1 fruit fly cellular context compared by ENCODE assay signal in the genomic region with DNA sequence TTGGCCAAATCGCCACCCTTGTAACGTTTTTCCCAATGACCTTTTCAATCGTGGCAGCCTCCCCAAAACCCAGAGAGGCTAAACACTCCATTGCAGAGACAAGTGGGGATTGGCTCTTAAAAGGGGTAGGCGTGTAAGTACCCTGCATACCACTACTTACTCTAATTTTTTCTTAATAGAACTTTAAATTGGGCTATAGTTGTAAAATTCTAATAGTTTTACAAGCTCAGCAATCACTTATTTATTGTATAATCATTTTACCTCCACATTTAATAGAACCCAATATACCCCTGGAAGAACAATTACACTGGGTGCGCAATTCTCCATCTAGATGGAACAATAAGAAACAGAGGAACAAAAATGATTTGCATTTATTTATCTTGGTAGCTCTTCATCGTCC.
TF ChIP-seq lines count a peak whose summit lies in the region.

No protein-coding gene starts in this region.

TF ChIP-seq in whole organism, embryonic, 481 proteins besides CTCF, POLR2A, EP300 and RAD21 (continued from another document and continues in another):
- TF ChIP-seq CG3726 (GFP tag; IDR thresholded peaks at IDR 0.05; lab: Robert Waterston, UW) (peak; percentile 47; the same call in 1 of the 3 replicates), nmo (GFP tag; optimal IDR thresholded peaks at IDR 0.05; lab: Kevin White, UChicago) (peak; percentile 78), sug (tag; optimal IDR thresholded peaks at IDR 0.05; lab: Kevin White, UChicago) (peak; percentile 16), Xbp1 (GFP tag; optimal IDR thresholded peaks at IDR 0.05; lab: Kevin White, UChicago) (peak; percentile 75), vfl (GFP tag; optimal IDR thresholded peaks at IDR 0.05; lab: Kevin White, UChicago) (no peak), BtbVII (GFP tag; optimal IDR thresholded peaks at IDR 0.05; lab: Kevin White, UChicago) (peak; percentile 62), tio (GFP tag; optimal IDR thresholded peaks at IDR 0.05; lab: Kevin White, UChicago) (peak; percentile 59), wek (GFP tag; optimal IDR thresholded peaks at IDR 0.05; lab: Kevin White, UChicago) (peak; percentile 24), CG10321 (GFP tag; IDR thresholded peaks at IDR 0.05; lab: Robert Waterston, UW) (peak; percentile 43; the same call in 1 of the 2 replicates), BEAF-32 (GFP tag; optimal IDR thresholded peaks at IDR 0.05; lab: Kevin White, UChicago) (no peak), Lpt (GFP tag; optimal IDR thresholded peaks at IDR 0.05; lab: Kevin White, UChicago) (no peak), odd (GFP tag; optimal IDR thresholded peaks at IDR 0.05; lab: Kevin White, UChicago) (peak; percentile 12), CG7372 (GFP tag; IDR thresholded peaks at IDR 0.05; lab: Robert Waterston, UW) (peak; percentile 73), CG4707 (GFP tag; optimal IDR thresholded peaks at IDR 0.05; lab: Kevin White, UChicago) (peak; percentile 47), cas (GFP tag; IDR thresholded peaks at IDR 0.05; lab: Robert Waterston, UW) (no peak), D (optimal IDR thresholded peaks at IDR 0.05; lab: Kevin White, UChicago) (no peak), D (GFP tag; optimal IDR thresholded peaks at IDR 0.05; lab: Kevin White, UChicago) (peak; percentile 71), kni (GFP tag; optimal IDR thresholded peaks at IDR 0.05; lab: Kevin White, UChicago) (no peak), fd3F (GFP tag; optimal IDR thresholded peaks at IDR 0.05; lab: Kevin White, UChicago) (peak; percentile 68), chm (GFP tag; IDR thresholded peaks at IDR 0.05; lab: Robert Waterston, UW) (peak; percentile 83), CG1233 (GFP tag; optimal IDR thresholded peaks at IDR 0.05; lab: Kevin White, UChicago) (peak; percentile 61), CG14441 (GFP tag; IDR thresholded peaks at IDR 0.05; lab: Robert Waterston, UW) (peak; percentile 69), CkIIα-i1 (GFP tag; IDR thresholded peaks at IDR 0.05; lab: Robert Waterston, UW) (no peak), Dfd (GFP tag; optimal IDR thresholded peaks at IDR 0.05; lab: Kevin White, UChicago) (no peak), ssp (GFP tag; IDR thresholded peaks at IDR 0.05; lab: Robert Waterston, UW) (peak; percentile 64), CG13775 (GFP tag; optimal IDR thresholded peaks at IDR 0.05; lab: Kevin White, UChicago) (peak; percentile 47), Hsf (GFP tag; optimal IDR thresholded peaks at IDR 0.05; lab: Kevin White, UChicago) (peak; percentile 72), Abd-B (GFP tag; optimal IDR thresholded peaks at IDR 0.05; lab: Kevin White, UChicago) (peak; percentile 70), gro (GFP tag; optimal IDR thresholded peaks at IDR 0.05; lab: Kevin White, UChicago) (peak; percentile 8), run (tag; optimal IDR thresholded peaks at IDR 0.05; lab: Kevin White, UChicago) (peak; percentile 44), CG15514 (GFP tag; optimal IDR thresholded peaks at IDR 0.05; lab: Kevin White, UChicago) (peak; percentile 44), dmrt11E (tag; optimal IDR thresholded peaks at IDR 0.05; lab: Kevin White, UChicago) (peak; percentile 62), CG16863 (GFP tag; optimal IDR thresholded peaks at IDR 0.05; lab: Kevin White, UChicago) (peak; percentile 56), ato (GFP tag; IDR thresholded peaks at IDR 0.05; lab: Robert Waterston, UW; ENCODE audit: partially characterized antibody) (no peak), z (GFP tag; IDR thresholded peaks at IDR 0.05; lab: Robert Waterston, UW) (0 out of 3 replicates have a peak, but pooled peaks have one; percentile 59), Hmr (GFP tag; optimal IDR thresholded peaks at IDR 0.05; lab: Kevin White, UChicago) (peak; percentile 76), jumu (GFP tag; optimal IDR thresholded peaks at IDR 0.05; lab: Kevin White, UChicago) (peak; percentile 34), HHEX (GFP tag; optimal IDR thresholded peaks at IDR 0.05; lab: Kevin White, UChicago) (peak; percentile 65), Ets65A (GFP tag; lab: Kevin White, UChicago) (peak; percentile 26), mam (GFP tag; optimal IDR thresholded peaks at IDR 0.05; lab: Kevin White, UChicago) (peak; percentile 74), Med (GFP tag; lab: Kevin White, UChicago) (peak; percentile 92), CG2678 (tag; optimal IDR thresholded peaks at IDR 0.05; lab: Kevin White, UChicago) (peak; percentile 88), ab (GFP tag; optimal IDR thresholded peaks at IDR 0.05; lab: Kevin White, UChicago) (no peak), klu (GFP tag; IDR thresholded peaks at IDR 0.05; lab: Robert Waterston, UW) (0 out of 2 replicates have a peak, but pooled peaks have one; percentile 51), fd102C (GFP tag; optimal IDR thresholded peaks at IDR 0.05; lab: Kevin White, UChicago) (no peak), emc (GFP tag; optimal IDR thresholded peaks at IDR 0.05; lab: Kevin White, UChicago) (peak; percentile 25), CG13624 (GFP tag; optimal IDR thresholded peaks at IDR 0.05; lab: Kevin White, UChicago) (peak; percentile 48), amos (GFP tag; IDR thresholded peaks at IDR 0.05; lab: Robert Waterston, UW; ENCODE audit: partially characterized antibody) (no peak), Hr51 (GFP tag; optimal IDR thresholded peaks at IDR 0.05; lab: Kevin White, UChicago) (peak in 1 of 2 experiments; percentile 81), tna (GFP tag; IDR thresholded peaks at IDR 0.05; lab: Robert Waterston, UW; ENCODE audit: partially characterized antibody) (no peak), CG12769 (tag; optimal IDR thresholded peaks at IDR 0.05; lab: Kevin White, UChicago) (peak; percentile 88), unc-4 (GFP tag; IDR thresholded peaks at IDR 0.05; lab: Robert Waterston, UW; ENCODE audit: partially characterized antibody) (no peak), CG7556 (GFP tag; optimal IDR thresholded peaks at IDR 0.05; lab: Kevin White, UChicago) (peak; percentile 79), Hmx (GFP tag; optimal IDR thresholded peaks at IDR 0.05; lab: Kevin White, UChicago) (peak; percentile 31), bab2 (GFP tag; optimal IDR thresholded peaks at IDR 0.05; lab: Kevin White, UChicago) (peak; percentile 71), Eip74EF (GFP tag; optimal IDR thresholded peaks at IDR 0.05; lab: Kevin White, UChicago) (peak in 1 of 2 experiments; percentile 69), peb (GFP tag; IDR thresholded peaks at IDR 0.05; lab: Robert Waterston, UW) (peak; percentile 60; the same call in 1 of the 2 replicates), CG8359 (GFP tag; optimal IDR thresholded peaks at IDR 0.05; lab: Kevin White, UChicago; ENCODE audit: borderline replicate concordance) (peak; percentile 33), gcm (GFP tag; optimal IDR thresholded peaks at IDR 0.05; lab: Kevin White, UChicago) (peak; percentile 49), ase (GFP tag; IDR thresholded peaks at IDR 0.05; lab: Robert Waterston, UW) (peak; percentile 63), sens (GFP tag; lab: Kevin White, UChicago) (peak; percentile 95), CG1603 (tag; optimal IDR thresholded peaks at IDR 0.05; lab: Kevin White, UChicago) (peak; percentile 78), prd (optimal IDR thresholded peaks at IDR 0.05; lab: Kevin White, UChicago) (no peak), prd (GFP tag; IDR thresholded peaks at IDR 0.05; lab: Robert Waterston, UW) (peak; percentile 83), dysf (GFP tag; IDR thresholded peaks at IDR 0.05; lab: Robert Waterston, UW) (peak; percentile 86), CG17385 (GFP tag; optimal IDR thresholded peaks at IDR 0.05; lab: Kevin White, UChicago) (peak; percentile 67), Fer1 (GFP tag; optimal IDR thresholded peaks at IDR 0.05; lab: Kevin White, UChicago) (peak; percentile 81), dati (GFP tag; IDR thresholded peaks at IDR 0.05; lab: Robert Waterston, UW) (peak; percentile 37; the same call in 1 of the 2 replicates), sna (GFP tag; IDR thresholded peaks at IDR 0.05; lab: Robert Waterston, UW; ENCODE audit: partially characterized antibody) (no peak), CG8089 (GFP tag; optimal IDR thresholded peaks at IDR 0.05; lab: Kevin White, UChicago) (peak; percentile 41), CG14965 (GFP tag; optimal IDR thresholded peaks at IDR 0.05; lab: Kevin White, UChicago; ENCODE audit: borderline replicate concordance) (no peak), sima (GFP tag; optimal IDR thresholded peaks at IDR 0.05; lab: Kevin White, UChicago) (no peak), Sin3A (optimal IDR thresholded peaks at IDR 0.05; lab: Kevin White, UChicago) (no peak), CG14014 (GFP tag; IDR thresholded peaks at IDR 0.05; lab: Robert Waterston, UW) (peak; percentile 83), CG9932 (GFP tag; IDR thresholded peaks at IDR 0.05; lab: Robert Waterston, UW) (peak; percentile 57), CG10147 (GFP tag; optimal IDR thresholded peaks at IDR 0.05; lab: Kevin White, UChicago) (peak; percentile 60), CG5953 (GFP tag; IDR thresholded peaks at IDR 0.05; lab: Robert Waterston, UW) (peak; percentile 66), CG9817 (tag; optimal IDR thresholded peaks at IDR 0.05; lab: Kevin White, UChicago) (peak; percentile 74), CG8290 (GFP tag; optimal IDR thresholded peaks at IDR 0.05; lab: Kevin White, UChicago) (no peak), CG8290 (tag; optimal IDR thresholded peaks at IDR 0.05; lab: Kevin White, UChicago) (peak in 1 of 2 experiments; percentile 68), CG6654 (GFP tag; optimal IDR thresholded peaks at IDR 0.05; lab: Kevin White, UChicago) (peak; percentile 8), eyg (GFP tag; optimal IDR thresholded peaks at IDR 0.05; lab: Kevin White, UChicago) (peak; percentile 10), CG8765 (GFP tag; IDR thresholded peaks at IDR 0.05; lab: Robert Waterston, UW) (peak; percentile 55; the same call in 1 of the 2 replicates), Atf6 (GFP tag; IDR thresholded peaks at IDR 0.05; lab: Robert Waterston, UW) (peak; percentile 78), Blimp-1 (GFP tag; optimal IDR thresholded peaks at IDR 0.05; lab: Kevin White, UChicago) (peak; percentile 79), CG7987 (GFP tag; optimal IDR thresholded peaks at IDR 0.05; lab: Kevin White, UChicago) (peak; percentile 24), eve (GFP tag; optimal IDR thresholded peaks at IDR 0.05; lab: Kevin White, UChicago) (peak in 1 of 2 experiments; percentile 74), CG11398 (GFP tag; optimal IDR thresholded peaks at IDR 0.05; lab: Kevin White, UChicago) (peak; percentile 55), H2.0 (GFP tag; IDR thresholded peaks at IDR 0.05; lab: Robert Waterston, UW) (peak; percentile 75), salm (tag; optimal IDR thresholded peaks at IDR 0.05; lab: Kevin White, UChicago) (peak; percentile 57), CG34224 (GFP tag; IDR thresholded peaks at IDR 0.05; lab: Robert Waterston, UW; ENCODE audit: partially characterized antibody) (no peak), ewg (GFP tag; optimal IDR thresholded peaks at IDR 0.05; lab: Kevin White, UChicago) (peak; percentile 54), CG4854 (GFP tag; optimal IDR thresholded peaks at IDR 0.05; lab: Kevin White, UChicago) (peak; percentile 36), D19A (tag; optimal IDR thresholded peaks at IDR 0.05; lab: Kevin White, UChicago) (peak; percentile 77), Oli (tag; optimal IDR thresholded peaks at IDR 0.05; lab: Kevin White, UChicago) (peak; percentile 83), CG2120 (GFP tag; optimal IDR thresholded peaks at IDR 0.05; lab: Kevin White, UChicago) (peak; percentile 86), Mrtf (GFP tag; IDR thresholded peaks at IDR 0.05; lab: Robert Waterston, UW) (peak; percentile 78), Rfx (GFP tag; IDR thresholded peaks at IDR 0.05; lab: Robert Waterston, UW) (peak; percentile 79), nau (GFP tag; optimal IDR thresholded peaks at IDR 0.05; lab: Kevin White, UChicago) (peak; percentile 36), Optix (GFP tag; IDR thresholded peaks at IDR 0.05; lab: Robert Waterston, UW) (0 out of 3 replicates have a peak, but pooled peaks have one; percentile 48), so (GFP tag; IDR thresholded peaks at IDR 0.05; lab: Robert Waterston, UW) (peak; percentile 59; the same call in 1 of the 3 replicates), CG31441 (GFP tag; IDR thresholded peaks at IDR 0.05; lab: Robert Waterston, UW) (peak; percentile 80), zfh1 (GFP tag; IDR thresholded peaks at IDR 0.05; lab: Robert Waterston, UW) (peak; percentile 84), stc (GFP tag; IDR thresholded peaks at IDR 0.05; lab: Robert Waterston, UW) (peak; percentile 84), dpn (GFP tag; optimal IDR thresholded peaks at IDR 0.05; lab: Kevin White, UChicago) (peak; percentile 72 to 75), Atf-2 (GFP tag; optimal IDR thresholded peaks at IDR 0.05; lab: Kevin White, UChicago) (peak; percentile 54), CG13296 (GFP tag; optimal IDR thresholded peaks at IDR 0.05; lab: Kevin White, UChicago) (peak; percentile 61), CG14667 (GFP tag; IDR thresholded peaks at IDR 0.05; lab: Robert Waterston, UW) (peak; percentile 42; the same call in 1 of the 2 replicates), CG31365 (tag; optimal IDR thresholded peaks at IDR 0.05; lab: Kevin White, UChicago) (no peak), CG12391 (tag; optimal IDR thresholded peaks at IDR 0.05; lab: Kevin White, UChicago) (peak; percentile 79), zfh2 (GFP tag; optimal IDR thresholded peaks at IDR 0.05; lab: Kevin White, UChicago) (peak; percentile 46), CG6272 (GFP tag; IDR thresholded peaks at IDR 0.05; lab: Robert Waterston, UW) (peak; percentile 51; the same call in 1 of the 2 replicates), Mes4 (GFP tag; optimal IDR thresholded peaks at IDR 0.05; lab: Kevin White, UChicago) (peak; percentile 23), CG17912 (GFP tag; optimal IDR thresholded peaks at IDR 0.05; lab: Kevin White, UChicago) (no peak), CG10267 (tag; optimal IDR thresholded peaks at IDR 0.05; lab: Kevin White, UChicago) (peak; percentile 68), CG11247 (GFP tag; IDR thresholded peaks at IDR 0.05; lab: Robert Waterston, UW) (peak; percentile 70), lilli (GFP tag; optimal IDR thresholded peaks at IDR 0.05; lab: Kevin White, UChicago) (peak; percentile 76), Fer2 (tag; optimal IDR thresholded peaks at IDR 0.05; lab: Kevin White, UChicago) (peak; percentile 61), danr (GFP tag; IDR thresholded peaks at IDR 0.05; lab: Robert Waterston, UW) (no peak), CG9609 (GFP tag; optimal IDR thresholded peaks at IDR 0.05; lab: Kevin White, UChicago) (peak; percentile 57), sd (tag; optimal IDR thresholded peaks at IDR 0.05; lab: Kevin White, UChicago) (peak; percentile 21), Lim3 (GFP tag; IDR thresholded peaks at IDR 0.05; lab: Robert Waterston, UW) (no peak), CG9215 (GFP tag; IDR thresholded peaks at IDR 0.05; lab: Robert Waterston, UW) (peak; percentile 49; the same call in 1 of the 2 replicates), twi (tag; optimal IDR thresholded peaks at IDR 0.05; lab: Kevin White, UChicago) (peak; percentile 42), ind (GFP tag; optimal IDR thresholded peaks at IDR 0.05; lab: Kevin White, UChicago) (peak; percentile 62)
